Worm (Caenorhabditis elegans) whole organism, young adult: ENCODE results near the gene ZK686.2.
A peak's percentile ranks its signal among the peaks of the same experiment; 100 is the strongest.

ENCODE experiments used
- C06A6.2 ChIP-seq: fragments of 200-800 bp; sonication (Bioruptor generic); conservative IDR thresholded peaks from 2 replicates; pipeline ENCODE4 v1.3.6; 2022; ENCODE audit warnings: missing genetic modification characterization, missing compliant biosample characterization
- C17E4.6 ChIP-seq: fragments of 200-800 bp; sonication (Bioruptor generic); IDR thresholded peaks from 2 replicates; pipeline ENCODE4 v1.3.6; 2022; ENCODE audit warnings: missing genetic modification reagents, missing genetic modification characterization, missing compliant biosample characterization
- F33H1.4 ChIP-seq: fragments of 200-800 bp; sonication (Bioruptor generic); IDR thresholded peaks from 2 replicates; pipeline ENCODE4 v1.3.6; 2022; ENCODE audit warnings: missing genetic modification reagents, missing genetic modification characterization, missing compliant biosample characterization
- T07F8.4 ChIP-seq: sonication (generic microtip); optimal IDR thresholded peaks from 2 replicates; lab custom pipeline; 2016; ENCODE audit warnings: mild to moderate bottlenecking, missing genetic modification characterization, moderate library complexity, missing compliant biosample characterization
- Y79H2A.3 ChIP-seq: fragments of 200-800 bp; sonication (Bioruptor generic); conservative IDR thresholded peaks from 2 replicates; pipeline ENCODE4 v1.3.6; 2022; ENCODE audit warnings: missing genetic modification reagents, missing genetic modification characterization, missing compliant biosample characterization
- ama-1 ChIP-seq, 3 experiments: fragments of 150-350 bp in 1 of 3; sonication (generic microtip) in 2 of 3; optimal IDR thresholded peaks; 2 replicates each; lab custom pipeline; 2014 to 2018; ENCODE audit warnings: missing biosample characterization in 2 of 3, missing genetic modification characterization in 2 of 3, missing genetic modification reagents in 2 of 3
- aptf-2 ChIP-seq: fragments of 200-800 bp; sonication (Bioruptor generic); conservative IDR thresholded peaks from 2 replicates; pipeline ENCODE4 v1.3.6; 2022; ENCODE audit warnings: missing genetic modification reagents, missing genetic modification characterization, missing compliant biosample characterization
- athp-1 ChIP-seq: sonication (generic microtip); optimal IDR thresholded peaks from 2 replicates; lab custom pipeline; 2017; ENCODE audit warnings: mild to moderate bottlenecking, missing genetic modification characterization, missing compliant biosample characterization
- bed-2 ChIP-seq: fragments of 200-800 bp; sonication (Bioruptor generic); IDR thresholded peaks from 2 replicates; pipeline ENCODE4 v1.3.6; 2022; ENCODE audit warnings: missing genetic modification reagents, missing genetic modification characterization, missing compliant biosample characterization
- cebp-1 ChIP-seq, 2 experiments: fragments of 200-800 bp in 1 of 2; sonication (Bioruptor generic) in 1 of 2; sonication (generic microtip) in 1 of 2; IDR thresholded peaks in 1 of 2; optimal IDR thresholded peaks in 1 of 2; 2 replicates each; pipeline versions ENCODE4 v1.3.6 to Lab custom; 2017 to 2022; ENCODE audit warnings: missing compliant biosample characterization in 2 of 2, missing genetic modification characterization in 2 of 2, mild to moderate bottlenecking in 1 of 2, missing genetic modification reagents in 1 of 2, moderate library complexity in 1 of 2
- ceh-79 ChIP-seq: sonication (generic microtip); optimal IDR thresholded peaks from 2 replicates; lab custom pipeline; 2017; ENCODE audit warnings: mild to moderate bottlenecking, missing genetic modification characterization, missing compliant biosample characterization
- ceh-91 ChIP-seq: fragments of 200-800 bp; sonication (Bioruptor generic); IDR thresholded peaks from 2 replicates; pipeline ENCODE4 v1.3.6; 2022; ENCODE audit warnings: missing genetic modification reagents, missing genetic modification characterization, missing compliant biosample characterization
- dox-1 ChIP-seq: fragments of 200-800 bp; sonication (Bioruptor generic); IDR thresholded peaks from 2 replicates; pipeline ENCODE4 v1.3.6; 2022; ENCODE audit warnings: missing genetic modification reagents, missing genetic modification characterization, missing compliant biosample characterization
- dpff-1 ChIP-seq: sonication (generic microtip); optimal IDR thresholded peaks from 2 replicates; lab custom pipeline; 2017; ENCODE audit warnings: mild to moderate bottlenecking, missing genetic modification characterization, missing compliant biosample characterization
- ekl-4 ChIP-seq: fragments of 200-800 bp; sonication (Bioruptor generic); IDR thresholded peaks from 2 replicates; pipeline ENCODE4 v1.3.6; 2022; ENCODE audit warnings: missing genetic modification reagents, missing genetic modification characterization, missing compliant biosample characterization
- ets-4 ChIP-seq: fragments of 200-800 bp; sonication (Bioruptor generic); optimal IDR thresholded peaks from 2 replicates; lab custom pipeline; 2018; ENCODE audit warnings: mild to moderate bottlenecking, missing genetic modification characterization, missing compliant biosample characterization
- him-1 ChIP-seq: sonication (generic microtip); optimal IDR thresholded peaks from 2 replicates; lab custom pipeline; 2016; ENCODE audit warnings: missing genotype, missing genetic modification reagents, missing genetic modification characterization, missing compliant biosample characterization
- hmg-1.2 ChIP-seq: fragments of 200-800 bp; sonication (Bioruptor generic); IDR thresholded peaks from 2 replicates; pipeline ENCODE4 v1.3.6; 2022; ENCODE audit warnings: missing genetic modification reagents, missing genetic modification characterization, missing compliant biosample characterization
- lin-54 ChIP-seq: fragments of 200-800 bp; sonication (Bioruptor generic); optimal IDR thresholded peaks from 2 replicates; lab custom pipeline; 2018; ENCODE audit warnings: mild to moderate bottlenecking, missing genetic modification characterization, missing compliant biosample characterization
- mcd-1 ChIP-seq: fragments of 200-800 bp; sonication (Bioruptor generic); IDR thresholded peaks from 2 replicates; pipeline ENCODE4 v1.3.6; 2022; ENCODE audit warnings: missing genetic modification reagents, missing genetic modification characterization, missing compliant biosample characterization
- nfya-1 ChIP-seq: sonication (generic microtip); optimal IDR thresholded peaks from 2 replicates; lab custom pipeline; 2017; ENCODE audit warnings: antibody characterized with exemption, missing compliant biosample characterization, missing genetic modification characterization, borderline replicate concordance; ENCODE audit not compliant: insufficient read depth
- nfyb-1 ChIP-seq: fragments of 200-800 bp; sonication (Bioruptor generic); IDR thresholded peaks from 2 replicates; pipeline ENCODE4 v1.3.6; 2022; ENCODE audit warnings: missing genetic modification reagents, missing genetic modification characterization, missing compliant biosample characterization
- nhr-80 ChIP-seq: sonication (generic microtip); optimal IDR thresholded peaks from 2 replicates; lab custom pipeline; 2016; ENCODE audit warnings: missing genetic modification characterization, missing compliant biosample characterization
- nhr-90 ChIP-seq: sonication (generic microtip); optimal IDR thresholded peaks from 2 replicates; lab custom pipeline; 2016; ENCODE audit warnings: missing genotype, mild to moderate bottlenecking, missing genetic modification characterization, missing compliant biosample characterization
- pbrm-1 ChIP-seq: fragments of 200-800 bp; sonication (Bioruptor generic); IDR thresholded peaks from 2 replicates; pipeline ENCODE4 v1.3.6; 2022; ENCODE audit warnings: missing genetic modification reagents, missing genetic modification characterization, missing compliant biosample characterization
- repo-1 ChIP-seq: sonication (generic microtip); optimal IDR thresholded peaks from 2 replicates; lab custom pipeline; 2017; ENCODE audit warnings: mild to moderate bottlenecking, missing genetic modification characterization, missing compliant biosample characterization
- snpc-4 ChIP-seq, 5 experiments: fragments of 150-350 bp in 1 of 5; sonication (generic microtip) in 4 of 5; optimal IDR thresholded peaks; 2 replicates each; lab custom pipeline; 2014 to 2018; ENCODE audit warnings: missing genetic modification characterization in 5 of 5, missing biosample characterization in 3 of 5, antibody characterized with exemption in 2 of 5, mild to moderate bottlenecking in 2 of 5, missing compliant biosample characterization in 2 of 5, missing genotype in 2 of 5, moderate library complexity in 2 of 5, missing genetic modification reagents in 1 of 5
- somi-1 ChIP-seq: fragments of 200-800 bp; sonication (Bioruptor generic); optimal IDR thresholded peaks from 2 replicates; lab custom pipeline; 2018; ENCODE audit warnings: mild to moderate bottlenecking, missing genetic modification characterization, missing compliant biosample characterization
- tlf-1 ChIP-seq: fragments of 200-800 bp; sonication (Bioruptor generic); optimal IDR thresholded peaks from 2 replicates; lab custom pipeline; 2018; ENCODE audit warnings: mild to moderate bottlenecking, missing genetic modification characterization, missing compliant biosample characterization
- xnd-1 ChIP-seq: sonication (generic microtip); optimal IDR thresholded peaks from 2 replicates; lab custom pipeline; 2016; ENCODE audit warnings: missing genotype, missing genetic modification reagents, missing genetic modification characterization, missing compliant biosample characterization
- zim-3 ChIP-seq: sonication (generic microtip); optimal IDR thresholded peaks from 2 replicates; lab custom pipeline; 2017; ENCODE audit warnings: mild to moderate bottlenecking, missing genetic modification characterization, moderate library complexity, missing compliant biosample characterization
- ztf-18 ChIP-seq: sonication (generic microtip); optimal IDR thresholded peaks from 2 replicates; lab custom pipeline; 2016; ENCODE audit warnings: missing genotype, mild to moderate bottlenecking, missing genetic modification characterization, missing compliant biosample characterization
- ztf-22 ChIP-seq: fragments of 200-800 bp; sonication (Bioruptor generic); optimal IDR thresholded peaks from 2 replicates; lab custom pipeline; 2018; ENCODE audit warnings: mild to moderate bottlenecking, missing genetic modification characterization, moderate library complexity, missing compliant biosample characterization
- ztf-25 ChIP-seq: fragments of 200-800 bp; sonication (Bioruptor generic); IDR thresholded peaks from 2 replicates; pipeline ENCODE4 v1.3.6; 2022; ENCODE audit warnings: missing genetic modification reagents, missing genetic modification characterization, missing compliant biosample characterization

The ZK686.2 gene

ce11 chrIII:7720861-7721260 is 45.0 kb downstream of the ZK686.2 start (continued):
- TF ChIP-seq nfya-1 (tag; lab: Kevin White, UChicago) (no peak), zim-3 (tag; lab: Kevin White, UChicago) (no peak), tlf-1 (GFP tag; lab: Kevin White, UChicago) (no peak), ztf-18 (tag; lab: Kevin White, UChicago) (no peak), C06A6.2 (GFP tag; lab: Robert Waterston, UW) (peak; percentile 40; the same call in 1 of the 2 replicates), somi-1 (GFP tag; lab: Kevin White, UChicago) (peak; percentile 63), ceh-91 (GFP tag; lab: Robert Waterston, UW) (no peak), T07F8.4 (tag; lab: Kevin White, UChicago) (no peak), dox-1 (peak; percentile 6; the same call in 1 of the 2 replicates), ztf-25 (GFP tag; lab: Robert Waterston, UW) (no peak), ama-1 (optimal IDR thresholded peaks at IDR 0.05; lab: Kevin White, UChicago) (no peak), ama-1 (GFP tag; optimal IDR thresholded peaks at IDR 0.05; lab: Kevin White, UChicago) (no peak), athp-1 (tag; lab: Kevin White, UChicago) (no peak), snpc-4 (GFP tag; optimal IDR thresholded peaks at IDR 0.05; lab: Kevin White, UChicago) (no peak), snpc-4 (tag; optimal IDR thresholded peaks at IDR 0.05; lab: Kevin White, UChicago) (peak in 1 of 4 experiments; percentile 2), pbrm-1 (GFP tag; lab: Robert Waterston, UW) (peak; percentile 44; the same call in 1 of the 2 replicates), ceh-79 (tag; lab: Kevin White, UChicago) (no peak), Y79H2A.3 (GFP tag; lab: Robert Waterston, UW) (no peak), him-1 (tag; lab: Kevin White, UChicago) (no peak), nfyb-1 (GFP tag; lab: Robert Waterston, UW) (peak; percentile 87), nhr-90 (no peak), repo-1 (tag; lab: Kevin White, UChicago) (peak; percentile 35), F33H1.4 (no peak)

DNA sequence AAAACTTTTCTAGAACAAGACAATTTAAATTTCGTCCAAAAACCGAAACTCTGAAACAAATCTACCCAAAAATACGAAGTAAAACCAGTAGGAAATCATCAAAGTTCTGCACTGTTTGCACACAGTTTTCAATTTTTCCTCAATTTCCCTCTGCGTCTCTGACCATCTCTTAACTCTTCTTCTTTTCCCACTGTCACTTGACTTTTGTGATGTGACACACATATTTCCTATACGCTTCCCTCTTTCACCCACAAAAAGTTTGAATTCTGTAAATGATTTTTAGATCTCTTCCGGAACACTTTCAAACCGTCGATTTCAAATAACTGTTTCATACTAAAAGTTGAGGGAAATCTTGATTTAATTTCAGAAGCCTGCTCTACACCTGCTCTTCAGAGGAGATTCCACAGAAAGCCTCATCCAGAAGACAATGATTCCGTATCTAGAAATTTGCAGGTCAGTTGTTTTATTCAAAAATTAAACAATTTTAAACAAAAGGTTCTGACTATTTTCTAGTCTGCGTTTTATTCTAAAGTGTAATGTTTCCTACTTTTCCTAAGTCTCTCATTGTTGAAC is 46.4 kb downstream of the ZK686.2 start, which contains the start of gene ncl-1:
Gene ncl-1 (plus strand): TSS at position 366 of the 573 bp plus-strand sequence.
- TF ChIP-seq ekl-4 (GFP tag; lab: Robert Waterston, UW) (no peak), xnd-1 (tag; lab: Kevin White, UChicago) (no peak), ets-4 (no peak), cebp-1 (GFP tag; IDR thresholded peaks at IDR 0.05; lab: Robert Waterston, UW) (no peak), cebp-1 (tag; optimal IDR thresholded peaks at IDR 0.05; lab: Kevin White, UChicago) (peak; percentile 6), C17E4.6 (GFP tag; lab: Robert Waterston, UW) (no peak), nhr-80 (peak; percentile 9), ztf-22 (GFP tag; lab: Kevin White, UChicago) (no peak), ama-1 (optimal IDR thresholded peaks at IDR 0.05; lab: Kevin White, UChicago) (peak; percentile 0), ama-1 (GFP tag; optimal IDR thresholded peaks at IDR 0.05; lab: Kevin White, UChicago) (no peak), nhr-90 (no peak), bed-2 (GFP tag; lab: Robert Waterston, UW) (no peak), T07F8.4 (tag; lab: Kevin White, UChicago) (no peak), dpff-1 (tag; lab: Kevin White, UChicago) (no peak), hmg-1.2 (peak; percentile 20; the same call in 1 of the 2 replicates), aptf-2 (GFP tag; lab: Robert Waterston, UW) (no peak), athp-1 (tag; lab: Kevin White, UChicago) (no peak), lin-54 (GFP tag; lab: Kevin White, UChicago) (no peak), mcd-1 (no peak)
- TF ChIP-seq, all 124 proteins: peak for 4
